Worm (Caenorhabditis elegans) whole organism, L1 larva: ENCODE results near the gene lin-49.
A peak's percentile ranks its signal among the peaks of the same experiment; 100 is the strongest.

Source experiments
- C04F5.9 ChIP-seq: sonication (generic microtip); optimal IDR thresholded peaks from 2 replicates; lab custom pipeline; 2016; ENCODE audit warnings: missing genetic modification characterization, missing compliant biosample characterization
- F16B12.6 ChIP-seq: fragments of 150-350 bp; optimal IDR thresholded peaks from 2 replicates; lab custom pipeline; 2014; ENCODE audit warnings: missing biosample characterization, missing genetic modification characterization
- Y116A8C.19 ChIP-seq: sonication (generic microtip); optimal IDR thresholded peaks from 2 replicates; lab custom pipeline; 2016; ENCODE audit warnings: missing compliant biosample characterization, missing genetic modification characterization, borderline replicate concordance
- alr-1 ChIP-seq: fragments of 200-800 bp; sonication (Bioruptor generic); optimal IDR thresholded peaks from 2 replicates; lab custom pipeline; 2018; ENCODE audit warnings: borderline replicate concordance, mild to moderate bottlenecking, missing genetic modification characterization, missing compliant biosample characterization
- aly-2 ChIP-seq: fragments of 150-350 bp; optimal IDR thresholded peaks from 2 replicates; lab custom pipeline; 2014; ENCODE audit warnings: missing biosample characterization, missing genetic modification characterization
- ama-1 ChIP-seq: fragments of 150-350 bp; optimal IDR thresholded peaks from 2 replicates; lab custom pipeline; 2014
- blmp-1 ChIP-seq: fragments of 150-350 bp; optimal IDR thresholded peaks from 2 replicates; lab custom pipeline; 2014; ENCODE audit warnings: missing biosample characterization, missing genetic modification characterization
- ceh-8 ChIP-seq: fragments of 200-800 bp; sonication (Bioruptor generic); optimal IDR thresholded peaks from 2 replicates; lab custom pipeline; 2018; ENCODE audit warnings: mild to moderate bottlenecking, missing genetic modification characterization, moderate library complexity, missing compliant biosample characterization
- ceh-82 ChIP-seq, 3 experiments: fragments of 150-350 bp in 1 of 3; sonication (generic microtip) in 2 of 3; optimal IDR thresholded peaks; 2 replicates each; lab custom pipeline; 2014 to 2017; ENCODE audit warnings: missing biosample characterization in 3 of 3, missing genetic modification characterization in 3 of 3
- ceh-90 ChIP-seq: sonication (generic microtip); optimal IDR thresholded peaks from 2 replicates; lab custom pipeline; 2016; ENCODE audit warnings: missing genetic modification characterization, missing compliant biosample characterization
- dpl-1 ChIP-seq, 3 experiments: fragments of 150-350 bp in 2 of 3; sonication (generic microtip) in 1 of 3; optimal IDR thresholded peaks; 2 replicates each; lab custom pipeline; 2014 to 2017; ENCODE audit warnings: missing biosample characterization in 3 of 3, missing genetic modification characterization in 3 of 3, missing genetic modification reagents in 3 of 3
- dsc-1 ChIP-seq: sonication (generic microtip); optimal IDR thresholded peaks from 2 replicates; lab custom pipeline; 2016; ENCODE audit warnings: mild to moderate bottlenecking, missing genetic modification characterization, missing compliant biosample characterization
- efl-1 ChIP-seq, 4 experiments: fragments of 150-350 bp; optimal IDR thresholded peaks in 3 of 4; peaks in 1 of 4; 1 replicate in 1 of 4; 2 replicates in 3 of 4; lab custom pipeline; 2014; ENCODE audit warnings: missing biosample characterization in 2 of 4, missing genetic modification characterization in 2 of 4, missing genetic modification reagents in 2 of 4
- egl-27 ChIP-seq, 2 experiments: fragments of 150-350 bp in 1 of 2; sonication (generic microtip); optimal IDR thresholded peaks; 3 replicates each; lab custom pipeline; 2017 to 2018; ENCODE audit warnings: missing biosample characterization in 2 of 2, missing genetic modification characterization in 2 of 2, missing genetic modification reagents in 2 of 2
- elt-3 ChIP-seq, 6 experiments: fragments of 150-350 bp in 1 of 6; sonication (generic microtip); optimal IDR thresholded peaks; 2 replicates each; lab custom pipeline; 2017 to 2018; ENCODE audit warnings: missing biosample characterization in 6 of 6, missing genetic modification characterization in 6 of 6, inconsistent platforms in 1 of 6
- ets-5 ChIP-seq: fragments of 200-800 bp; sonication (Bioruptor generic); IDR thresholded peaks from 2 replicates; pipeline ENCODE4 v1.3.6; 2022; ENCODE audit warnings: missing genetic modification characterization, missing compliant biosample characterization
- fkh-4 ChIP-seq: sonication (generic microtip); optimal IDR thresholded peaks from 2 replicates; lab custom pipeline; 2016; ENCODE audit warnings: missing compliant biosample characterization, missing genetic modification characterization, borderline replicate concordance
- fkh-8 ChIP-seq: sonication (generic microtip); optimal IDR thresholded peaks from 2 replicates; lab custom pipeline; 2016; ENCODE audit warnings: mild to moderate bottlenecking, missing genetic modification characterization, missing compliant biosample characterization
- grh-1 ChIP-seq: fragments of 200-800 bp; sonication (Bioruptor generic); IDR thresholded peaks from 2 replicates; pipeline ENCODE4 v1.3.6; 2022; ENCODE audit warnings: missing genetic modification reagents, missing genetic modification characterization, missing compliant biosample characterization
- hlh-17 ChIP-seq: fragments of 200-800 bp; sonication (Bioruptor generic); optimal IDR thresholded peaks from 2 replicates; lab custom pipeline; 2018; ENCODE audit warnings: missing genetic modification characterization, mild to moderate bottlenecking, missing compliant biosample characterization, moderate library complexity, borderline replicate concordance
- hlh-4 ChIP-seq: sonication (generic microtip); optimal IDR thresholded peaks from 2 replicates; lab custom pipeline; 2016; ENCODE audit warnings: mild to moderate bottlenecking, missing genetic modification characterization, missing compliant biosample characterization
- hpl-2 ChIP-seq: fragments of 150-350 bp; optimal IDR thresholded peaks from 2 replicates; lab custom pipeline; 2014; ENCODE audit warnings: missing biosample characterization, missing genetic modification reagents, missing genetic modification characterization
- isw-1 ChIP-seq: fragments of 200-800 bp; sonication (Bioruptor generic); IDR thresholded peaks from 2 replicates; pipeline ENCODE4 v1.3.6; 2022; ENCODE audit warnings: missing genetic modification characterization, missing compliant biosample characterization
- jun-1 ChIP-seq: fragments of 150-350 bp; optimal IDR thresholded peaks from 2 replicates; lab custom pipeline; 2014; ENCODE audit warnings: missing biosample characterization, missing genetic modification reagents, missing genetic modification characterization
- lin-14 ChIP-seq: fragments of 200-800 bp; sonication (Bioruptor generic); optimal IDR thresholded peaks from 2 replicates; lab custom pipeline; 2018; ENCODE audit warnings: mild to moderate bottlenecking, missing genetic modification characterization, moderate library complexity, missing compliant biosample characterization
- lin-35 ChIP-seq, 2 experiments: fragments of 150-350 bp; optimal IDR thresholded peaks; 2 replicates each; lab custom pipeline; 2014; ENCODE audit warnings: missing biosample characterization in 2 of 2, missing genetic modification characterization in 2 of 2, missing genetic modification reagents in 2 of 2
- mef-2 ChIP-seq: fragments of 150-350 bp; optimal IDR thresholded peaks from 2 replicates; lab custom pipeline; 2014; ENCODE audit warnings: missing biosample characterization, missing genetic modification characterization
- nhr-11 ChIP-seq: fragments of 150-350 bp; optimal IDR thresholded peaks from 2 replicates; lab custom pipeline; 2014; ENCODE audit warnings: missing biosample characterization, missing genetic modification characterization
- nhr-12 ChIP-seq: sonication (generic microtip); optimal IDR thresholded peaks from 2 replicates; lab custom pipeline; 2017; ENCODE audit warnings: missing biosample characterization, missing genetic modification characterization
- nhr-19 ChIP-seq: fragments of 200-800 bp; sonication (Bioruptor generic); conservative IDR thresholded peaks from 2 replicates; pipeline ENCODE4 v1.3.6; 2022; ENCODE audit warnings: missing genetic modification characterization, missing compliant biosample characterization
- nhr-237 ChIP-seq: fragments of 150-350 bp; optimal IDR thresholded peaks from 2 replicates; lab custom pipeline; 2014; ENCODE audit warnings: missing biosample characterization, missing genetic modification characterization
- nhr-28 ChIP-seq: fragments of 150-350 bp; optimal IDR thresholded peaks from 2 replicates; lab custom pipeline; 2014; ENCODE audit warnings: missing biosample characterization, missing genetic modification characterization
- nhr-47 ChIP-seq: sonication (generic microtip); optimal IDR thresholded peaks from 2 replicates; lab custom pipeline; 2016; ENCODE audit warnings: mild to moderate bottlenecking, missing genetic modification characterization, moderate library complexity, missing compliant biosample characterization
- nhr-71 ChIP-seq: sonication (generic microtip); optimal IDR thresholded peaks from 2 replicates; lab custom pipeline; 2016; ENCODE audit warnings: mild to moderate bottlenecking, missing genetic modification characterization, moderate library complexity, missing compliant biosample characterization
- nhr-84 ChIP-seq: sonication (generic microtip); optimal IDR thresholded peaks from 2 replicates; lab custom pipeline; 2017; ENCODE audit warnings: missing biosample characterization, missing genetic modification characterization
- pax-3 ChIP-seq: fragments of 200-800 bp; sonication (Bioruptor generic); optimal IDR thresholded peaks from 2 replicates; lab custom pipeline; 2018; ENCODE audit warnings: mild to moderate bottlenecking, missing genetic modification characterization, moderate library complexity, missing compliant biosample characterization
- snpc-4 ChIP-seq: fragments of 150-350 bp; optimal IDR thresholded peaks from 2 replicates; lab custom pipeline; 2014; ENCODE audit warnings: missing biosample characterization, missing genetic modification characterization
- snu-23 ChIP-seq: sonication (generic microtip); optimal IDR thresholded peaks from 2 replicates; lab custom pipeline; 2016; ENCODE audit warnings: missing genetic modification characterization, missing compliant biosample characterization
- swsn-7 ChIP-seq: sonication (generic microtip); optimal IDR thresholded peaks from 2 replicates; lab custom pipeline; 2016; ENCODE audit warnings: missing genetic modification characterization, missing compliant biosample characterization
- tbx-2 ChIP-seq: sonication (generic microtip); optimal IDR thresholded peaks from 2 replicates; lab custom pipeline; 2016; ENCODE audit warnings: missing genetic modification characterization, missing compliant biosample characterization
- unc-62 ChIP-seq: fragments of 150-350 bp; optimal IDR thresholded peaks from 2 replicates; lab custom pipeline; 2014; ENCODE audit warnings: missing biosample characterization, missing genetic modification reagents, missing genetic modification characterization
- zip-4 ChIP-seq: fragments of 200-800 bp; sonication (Bioruptor generic); optimal IDR thresholded peaks from 2 replicates; lab custom pipeline; 2018; ENCODE audit warnings: mild to moderate bottlenecking, missing genetic modification characterization, moderate library complexity, missing compliant biosample characterization
- ztf-4 ChIP-seq: fragments of 150-350 bp; optimal IDR thresholded peaks from 2 replicates; lab custom pipeline; 2014; ENCODE audit warnings: missing biosample characterization, missing genetic modification characterization

The lin-49 gene

ce11 chrIV:8597504-8597903 is 23.0 kb upstream of the lin-49 start (continued):
- TF ChIP-seq C04F5.9 (tag; lab: Kevin White, UChicago) (no peak), swsn-7 (tag; lab: Kevin White, UChicago) (peak; percentile 14), nhr-71 (peak; percentile 40), hpl-2 (GFP tag; lab: Kevin White, UChicago) (no peak), isw-1 (GFP tag; lab: Robert Waterston, UW) (no peak), mef-2 (no peak), ceh-82 (tag; optimal IDR thresholded peaks at IDR 0.05; lab: Kevin White, UChicago) (peak in 2 of 3 experiments; percentile 3 to 39), fkh-8 (no peak), ztf-4 (tag; lab: Kevin White, UChicago) (no peak), jun-1 (tag; lab: Kevin White, UChicago) (no peak), fkh-4 (tag; lab: Kevin White, UChicago) (no peak)

- TF ChIP-seq Y116A8C.19 (tag; lab: Kevin White, UChicago): no peak
- TF ChIP-seq elt-3 (tag; optimal IDR thresholded peaks at IDR 0.05; lab: Kevin White, UChicago): peak in 1 of 6 experiments; percentile 74
- TF ChIP-seq aly-2 (tag; lab: Kevin White, UChicago): no peak
- no peak for TF ChIP-seq egl-27 (tag; optimal IDR thresholded peaks at IDR 0.05; lab: Kevin White, UChicago)
- TF ChIP-seq snpc-4 (tag; lab: Kevin White, UChicago): no peak
- TF ChIP-seq nhr-12 (tag; lab: Kevin White, UChicago): no peak
- no peak for TF ChIP-seq hlh-4 (tag; lab: Kevin White, UChicago)
- TF ChIP-seq tbx-2 (tag; lab: Kevin White, UChicago): no peak
- no peak for TF ChIP-seq zip-4
- no peak for TF ChIP-seq nhr-237 (tag; lab: Kevin White, UChicago)
- TF ChIP-seq dsc-1 (tag; lab: Kevin White, UChicago): no peak
- peak; percentile 47 for TF ChIP-seq blmp-1 (tag; lab: Kevin White, UChicago)
- no peak for TF ChIP-seq alr-1
- no peak for TF ChIP-seq pax-3 (tag; lab: Kevin White, UChicago)
- no peak for TF ChIP-seq ceh-8 (GFP tag; lab: Kevin White, UChicago)
- no peak for TF ChIP-seq hlh-17 (GFP tag; lab: Kevin White, UChicago)
- no peak for TF ChIP-seq ama-1
- no peak for TF ChIP-seq lin-14 (GFP tag; lab: Kevin White, UChicago)
- no peak for TF ChIP-seq unc-62 (GFP tag; lab: Kevin White, UChicago)
- TF ChIP-seq ceh-90 (tag; lab: Kevin White, UChicago): no peak
- TF ChIP-seq nhr-28 (tag; lab: Kevin White, UChicago): no peak
- no peak for TF ChIP-seq ets-5 (GFP tag; lab: Robert Waterston, UW)
- no peak for TF ChIP-seq nhr-19 (GFP tag; lab: Robert Waterston, UW)
- no peak for TF ChIP-seq nhr-84 (tag; lab: Kevin White, UChicago)
- no peak for TF ChIP-seq grh-1 (GFP tag; lab: Robert Waterston, UW)
- no peak for TF ChIP-seq nhr-47
- TF ChIP-seq F16B12.6 (tag; lab: Kevin White, UChicago): no peak
- TF ChIP-seq efl-1 (optimal IDR thresholded peaks at IDR 0.05; lab: Kevin White, UChicago): no peak
- peak; percentile 15 to 94 for TF ChIP-seq efl-1 (GFP tag; optimal IDR thresholded peaks at IDR 0.05 in 1 of 2; lab: Kevin White, UChicago)
- no peak for TF ChIP-seq nhr-11 (tag; lab: Kevin White, UChicago)
- peak in 1 of 2 experiments; percentile 63 for TF ChIP-seq lin-35 (GFP tag; optimal IDR thresholded peaks at IDR 0.05; lab: Kevin White, UChicago)
- peak in 1 of 3 experiments; percentile 25 for TF ChIP-seq dpl-1 (GFP tag; optimal IDR thresholded peaks at IDR 0.05; lab: Kevin White, UChicago)
- peak; percentile 17 for TF ChIP-seq snu-23
- TF ChIP-seq, all 84 proteins: peak for 6
Measured at ce11 chrIV:8600712-8601330, 19.7 kb upstream of the lin-49 start, which contains the start of gene Y59H11AR.4. Y59H11AR.4 (minus strand) TSS chrIV:8600762.
